Fruit fly (Drosophila melanogaster) whole organism, embryonic: ENCODE measurements around the gene kek6.

Experiments used
- Ada2b ChIP-seq: fragments of 200-800 bp; sonication (Bioruptor generic); IDR thresholded peaks from 2 replicates; pipeline ENCODE4 v1.3.6; 2022; ENCODE audit warnings: missing biosample characterization, missing genetic modification characterization
- Bdp1 ChIP-seq: fragments of 200-800 bp; sonication (Bioruptor generic); optimal IDR thresholded peaks from 3 replicates; lab custom pipeline; 2016; ENCODE audit warnings: missing biosample characterization, missing genetic modification characterization
- CG10321 ChIP-seq: fragments of 200-800 bp; sonication (Bioruptor generic); IDR thresholded peaks from 2 replicates; pipeline ENCODE4 v1.3.6; 2022; ENCODE audit warnings: missing biosample characterization, missing genetic modification characterization
- CG10462 ChIP-seq: fragments of 200-800 bp; sonication (Bioruptor generic); optimal IDR thresholded peaks from 2 replicates; lab custom pipeline; 2016; ENCODE audit warnings: missing biosample characterization, missing genetic modification characterization
- CG11456 ChIP-seq: fragments of 200-800 bp; sonication (Bioruptor generic); IDR thresholded peaks from 3 replicates; pipeline ENCODE4 v1.3.6; 2022; ENCODE audit warnings: missing biosample characterization, missing genetic modification characterization
- CG13296 ChIP-seq: fragments of 200-800 bp; sonication (Bioruptor generic); optimal IDR thresholded peaks from 3 replicates; lab custom pipeline; 2018; ENCODE audit warnings: missing biosample characterization, mild to moderate bottlenecking, missing genetic modification characterization
- CG14667 ChIP-seq: fragments of 200-800 bp; sonication (Bioruptor generic); IDR thresholded peaks from 2 replicates; pipeline ENCODE4 v1.3.6; 2022; ENCODE audit warnings: missing biosample characterization, missing genetic modification characterization
- CG1602 ChIP-seq: fragments of 200-800 bp; sonication (Bioruptor generic); optimal IDR thresholded peaks from 3 replicates; lab custom pipeline; 2016; ENCODE audit warnings: missing biosample characterization, missing genetic modification characterization
- CG30403 ChIP-seq: fragments of 200-800 bp; sonication (Bioruptor generic); optimal IDR thresholded peaks from 3 replicates; lab custom pipeline; 2016; ENCODE audit warnings: missing biosample characterization, missing genetic modification characterization
- CG3847 ChIP-seq: fragments of 200-800 bp; sonication (Bioruptor generic); IDR thresholded peaks from 2 replicates; pipeline ENCODE4 v1.3.6; 2022; ENCODE audit warnings: missing biosample characterization, missing genetic modification characterization
- CG3995 ChIP-seq: fragments of 200-800 bp; sonication (Bioruptor generic); optimal IDR thresholded peaks from 3 replicates; lab custom pipeline; 2016; ENCODE audit warnings: missing biosample characterization, missing genetic modification characterization
- CG43689 ChIP-seq: fragments of 200-800 bp; sonication (Bioruptor generic); IDR thresholded peaks from 2 replicates; pipeline ENCODE4 v1.3.6; 2022; ENCODE audit warnings: missing biosample characterization, missing genetic modification characterization
- CG5953 ChIP-seq: fragments of 200-800 bp; sonication (Bioruptor generic); IDR thresholded peaks from 2 replicates; pipeline ENCODE4 v1.3.6; 2022; ENCODE audit warnings: missing biosample characterization, missing genetic modification characterization
- CG6272 ChIP-seq: fragments of 200-800 bp; sonication (Bioruptor generic); IDR thresholded peaks from 2 replicates; pipeline ENCODE4 v1.3.6; 2022; ENCODE audit warnings: missing biosample characterization, missing genetic modification characterization
- CG6683 ChIP-seq: fragments of 200-800 bp; sonication (Bioruptor generic); optimal IDR thresholded peaks from 2 replicates; lab custom pipeline; 2017; ENCODE audit warnings: missing biosample characterization, mild to moderate bottlenecking, missing genetic modification characterization, missing genetic modification reagents
- CG7357 ChIP-seq: fragments of 200-800 bp; sonication (Bioruptor generic); IDR thresholded peaks from 3 replicates; pipeline ENCODE4 v1.3.6; 2022; ENCODE audit warnings: missing biosample characterization, missing genetic modification characterization
- CG8388 ChIP-seq: fragments of 200-800 bp; sonication (Bioruptor generic); optimal IDR thresholded peaks from 2 replicates; lab custom pipeline; 2019; ENCODE audit warnings: missing biosample characterization, mild to moderate bottlenecking, missing genetic modification characterization, moderate library complexity
- CG8924 ChIP-seq: fragments of 200-800 bp; optimal IDR thresholded peaks from 3 replicates; lab custom pipeline; 2019; ENCODE audit warnings: missing biosample characterization, mild to moderate bottlenecking, missing genetic modification characterization, moderate library complexity
- CHES-1-like ChIP-seq: fragments of 200-800 bp; sonication (Bioruptor generic); optimal IDR thresholded peaks from 2 replicates; lab custom pipeline; 2016; ENCODE audit warnings: missing biosample characterization, missing genetic modification characterization
- Chrac-16 ChIP-seq: fragments of 200-800 bp; sonication (Bioruptor generic); optimal IDR thresholded peaks from 3 replicates; lab custom pipeline; 2016; ENCODE audit warnings: missing biosample characterization, missing genetic modification characterization
- Doc3 ChIP-seq: fragments of 200-800 bp; sonication (Bioruptor generic); IDR thresholded peaks from 3 replicates; pipeline ENCODE4 v1.3.6; 2022; ENCODE audit warnings: missing biosample characterization, missing genetic modification characterization; ENCODE audit not compliant: partially characterized antibody
- E2f2 ChIP-seq: fragments of 200-800 bp; sonication (Bioruptor generic); IDR thresholded peaks from 2 replicates; pipeline ENCODE4 v1.3.6; 2022; ENCODE audit warnings: missing biosample characterization, missing genetic modification characterization
- Eip74EF ChIP-seq, 2 experiments: fragments of 200-800 bp in 1 of 2; fragments of >200 bp in 1 of 2; sonication (Bioruptor generic) in 1 of 2; optimal IDR thresholded peaks; 2 replicates each; lab custom pipeline; 2017 to 2019; ENCODE audit warnings: missing biosample characterization in 2 of 2, missing genetic modification characterization in 2 of 2, mild to moderate bottlenecking in 1 of 2, moderate library complexity in 1 of 2
- Fer2 ChIP-seq: fragments of 200-800 bp; sonication (Bioruptor generic); optimal IDR thresholded peaks from 2 replicates; lab custom pipeline; 2018; ENCODE audit warnings: missing biosample characterization, mild to moderate bottlenecking, missing genetic modification characterization, moderate library complexity
- GATAe ChIP-seq: fragments of 200-800 bp; sonication (Bioruptor generic); conservative IDR thresholded peaks from 2 replicates; pipeline ENCODE4 v1.3.6; 2022; ENCODE audit warnings: missing biosample characterization, missing genetic modification characterization
- Gug ChIP-seq: fragments of 200-800 bp; sonication (Bioruptor generic); IDR thresholded peaks from 4 replicates; pipeline ENCODE4 v1.3.6; 2022; ENCODE audit warnings: missing biosample characterization, missing genetic modification characterization
- H15 ChIP-seq: fragments of 200-800 bp; sonication (Bioruptor generic); IDR thresholded peaks from 3 replicates; pipeline ENCODE4 v1.3.6; 2022; ENCODE audit warnings: missing biosample characterization, missing genetic modification characterization
- HLH4C ChIP-seq: fragments of 200-800 bp; sonication (Bioruptor generic); IDR thresholded peaks from 3 replicates; pipeline ENCODE4 v1.3.6; 2022; ENCODE audit warnings: missing biosample characterization, missing genetic modification characterization; ENCODE audit not compliant: partially characterized antibody
- Hr78 ChIP-seq, 2 experiments: fragments of 200-800 bp in 1 of 2; fragments of >200 bp in 1 of 2; sonication (Bioruptor generic) in 1 of 2; optimal IDR thresholded peaks; 2 replicates each; lab custom pipeline; 2017 to 2019; ENCODE audit warnings: missing biosample characterization in 2 of 2, missing genetic modification characterization in 2 of 2, mild to moderate bottlenecking in 1 of 2, moderate library complexity in 1 of 2
- Kr ChIP-seq: fragments of 200-800 bp; sonication (Bioruptor generic); optimal IDR thresholded peaks from 2 replicates; lab custom pipeline; 2017; ENCODE audit warnings: missing biosample characterization, mild to moderate bottlenecking, missing genetic modification characterization
- Pdp1 ChIP-seq, 2 experiments: fragments of 200-800 bp; sonication (Bioruptor generic); optimal IDR thresholded peaks; 3 replicates each; lab custom pipeline; 2016; ENCODE audit warnings: missing biosample characterization in 2 of 2, missing genetic modification characterization in 2 of 2, mild to moderate bottlenecking in 1 of 2, moderate library complexity in 1 of 2
- Ravus ChIP-seq: fragments of 200-800 bp; sonication (Bioruptor generic); IDR thresholded peaks from 2 replicates; pipeline ENCODE4 v1.3.6; 2022; ENCODE audit warnings: missing biosample characterization, missing genetic modification characterization
- Sry-β ChIP-seq: fragments of 200-800 bp; sonication (Bioruptor generic); optimal IDR thresholded peaks from 2 replicates; lab custom pipeline; 2018; ENCODE audit warnings: missing biosample characterization, mild to moderate bottlenecking, missing genetic modification characterization, moderate library complexity
- TFAM ChIP-seq: fragments of 200-800 bp; sonication (Bioruptor generic); optimal IDR thresholded peaks from 2 replicates; lab custom pipeline; 2017; ENCODE audit warnings: missing biosample characterization, missing genetic modification characterization, inconsistent platforms
- corto ChIP-seq: fragments of 200-800 bp; sonication (Bioruptor generic); optimal IDR thresholded peaks from 2 replicates; lab custom pipeline; 2016; ENCODE audit warnings: missing biosample characterization, mild to moderate bottlenecking, missing genetic modification characterization, moderate library complexity
- disco-r ChIP-seq: fragments of 200-800 bp; sonication (Bioruptor generic); optimal IDR thresholded peaks from 2 replicates; lab custom pipeline; 2016; ENCODE audit warnings: missing biosample characterization, missing genetic modification characterization
- ems ChIP-seq: fragments of 200-800 bp; sonication (Bioruptor generic); optimal IDR thresholded peaks from 3 replicates; lab custom pipeline; 2016; ENCODE audit warnings: missing biosample characterization, missing genetic modification characterization
- eve ChIP-seq, 2 experiments: fragments of >200 bp; optimal IDR thresholded peaks; 2 replicates each; lab custom pipeline; 2017; ENCODE audit warnings: missing biosample characterization in 2 of 2, missing genetic modification characterization in 2 of 2
- fru ChIP-seq: fragments of >200 bp; optimal IDR thresholded peaks from 2 replicates; lab custom pipeline; 2017
- gfzf ChIP-seq: fragments of 200-800 bp; sonication (Bioruptor generic); optimal IDR thresholded peaks from 2 replicates; lab custom pipeline; 2016; ENCODE audit warnings: missing biosample characterization, mild to moderate bottlenecking, missing genetic modification characterization, moderate library complexity
- hth ChIP-seq: fragments of >200 bp; optimal IDR thresholded peaks from 2 replicates; lab custom pipeline; 2017; ENCODE audit warnings: inconsistent platforms
- kni ChIP-seq: fragments of 200-800 bp; sonication (Bioruptor generic); optimal IDR thresholded peaks from 3 replicates; lab custom pipeline; 2017; ENCODE audit warnings: mild to moderate bottlenecking, missing biosample characterization, missing genetic modification reagents, missing genetic modification characterization
- maf-S ChIP-seq: fragments of 200-800 bp; sonication (Bioruptor generic); optimal IDR thresholded peaks from 2 replicates; lab custom pipeline; 2016; ENCODE audit warnings: missing biosample characterization, missing genetic modification characterization
- mam ChIP-seq: fragments of 200-800 bp; sonication (Bioruptor generic); optimal IDR thresholded peaks from 3 replicates; lab custom pipeline; 2016; ENCODE audit warnings: missing biosample characterization, missing genetic modification characterization
- mirr ChIP-seq: fragments of 200-800 bp; sonication (Bioruptor generic); optimal IDR thresholded peaks from 3 replicates; lab custom pipeline; 2018; ENCODE audit warnings: missing biosample characterization, mild to moderate bottlenecking, missing genetic modification characterization
- odd ChIP-seq: fragments of 200-800 bp; sonication (Bioruptor generic); optimal IDR thresholded peaks from 2 replicates; lab custom pipeline; 2017; ENCODE audit warnings: missing biosample characterization, mild to moderate bottlenecking, missing genetic modification characterization
- org-1 ChIP-seq: fragments of 200-800 bp; sonication (Bioruptor generic); optimal IDR thresholded peaks from 2 replicates; lab custom pipeline; 2017; ENCODE audit warnings: missing biosample characterization, missing genetic modification characterization
- pum ChIP-seq: fragments of 200-800 bp; sonication (Bioruptor generic); optimal IDR thresholded peaks from 2 replicates; lab custom pipeline; 2016; ENCODE audit warnings: missing biosample characterization, missing genetic modification characterization
- sisA ChIP-seq: fragments of 200-800 bp; sonication (Bioruptor generic); IDR thresholded peaks from 2 replicates; pipeline ENCODE4 v1.3.6; 2022; ENCODE audit warnings: missing biosample characterization, missing genetic modification characterization
- so ChIP-seq: fragments of 200-800 bp; sonication (Bioruptor generic); IDR thresholded peaks from 3 replicates; pipeline ENCODE4 v1.3.6; 2022; ENCODE audit warnings: missing biosample characterization, missing genetic modification characterization
- stwl ChIP-seq: fragments of 200-800 bp; sonication (Bioruptor generic); optimal IDR thresholded peaks from 3 replicates; lab custom pipeline; 2018; ENCODE audit warnings: missing biosample characterization, mild to moderate bottlenecking, missing genetic modification characterization, moderate library complexity
- vvl ChIP-seq: fragments of 200-800 bp; sonication (Bioruptor generic); IDR thresholded peaks from 2 replicates; pipeline ENCODE4 v1.3.6; 2022; ENCODE audit warnings: missing biosample characterization, missing genetic modification characterization

kek6 gene

DNA sequence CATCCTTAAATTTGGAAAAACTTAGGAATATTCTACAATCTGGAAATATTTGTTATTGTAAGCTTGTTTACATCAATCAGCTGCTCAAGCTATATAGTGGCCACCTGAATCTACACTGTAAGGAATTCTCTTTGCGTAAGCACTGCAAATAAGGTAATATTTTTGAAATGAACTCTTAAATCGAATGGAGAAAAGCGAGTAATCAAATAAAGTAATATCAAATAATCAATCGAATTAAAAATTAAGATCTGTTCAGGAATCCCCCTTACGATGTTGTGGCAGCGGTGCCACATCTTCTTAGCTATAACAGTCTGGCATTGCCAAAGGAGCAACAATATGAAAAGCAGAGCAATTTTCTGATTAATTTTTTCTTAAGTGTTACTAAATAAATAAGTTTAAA, 5.9 kb upstream of the kek6 start, which contains the start of the genes Mnat9 and CG1792 (continued):
- TF ChIP-seq GATAe (GFP tag; lab: Robert Waterston, UW) (peak; percentile 99), sisA (GFP tag; lab: Robert Waterston, UW) (peak; percentile 99), CG6272 (peak; percentile 99), mirr (peak; percentile 95), CG7357 (GFP tag; lab: Robert Waterston, UW) (peak; percentile 95), HLH4C (no peak), disco-r (GFP tag; lab: Kevin White, UChicago) (peak; percentile 98), CG43689 (GFP tag; lab: Robert Waterston, UW) (peak; percentile 99), Kr (no peak), Bdp1 (peak; percentile 95), Ravus (peak; percentile 94), ems (GFP tag; lab: Kevin White, UChicago) (peak; percentile 96), maf-S (GFP tag; lab: Kevin White, UChicago) (peak; percentile 98), so (GFP tag; lab: Robert Waterston, UW) (peak; percentile 98), CG8388 (GFP tag; lab: Kevin White, UChicago) (peak; percentile 96), Ada2b (GFP tag; lab: Robert Waterston, UW) (peak; percentile 99), CG5953 (GFP tag; lab: Robert Waterston, UW) (peak; percentile 98), fru (lab: Kevin White, UChicago) (no peak), CHES-1-like (GFP tag; lab: Kevin White, UChicago) (peak; percentile 99), CG10321 (peak; percentile 89), Pdp1 (GFP tag; optimal IDR thresholded peaks at IDR 0.05; lab: Kevin White, UChicago) (peak; percentile 98), odd (GFP tag; lab: Kevin White, UChicago) (peak; percentile 94), eve (GFP tag; optimal IDR thresholded peaks at IDR 0.05; lab: Kevin White, UChicago) (no peak), Eip74EF (GFP tag; optimal IDR thresholded peaks at IDR 0.05; lab: Kevin White, UChicago) (peak in 1 of 2 experiments; percentile 95), CG14667 (GFP tag; lab: Robert Waterston, UW) (peak; percentile 99), Sry-β (peak; percentile 68), CG3847 (GFP tag; lab: Robert Waterston, UW) (peak; percentile 99), corto (peak; percentile 92), E2f2 (GFP tag; lab: Robert Waterston, UW) (peak; percentile 86), Doc3 (GFP tag; lab: Robert Waterston, UW) (no peak), CG13296 (GFP tag; lab: Kevin White, UChicago) (peak; percentile 96), pum (peak; percentile 98), mam (GFP tag; lab: Kevin White, UChicago) (peak; percentile 99), CG30403 (GFP tag; lab: Kevin White, UChicago) (peak; percentile 99), CG3995 (GFP tag; lab: Kevin White, UChicago) (peak; percentile 84), gfzf (GFP tag; lab: Kevin White, UChicago) (peak; percentile 54), org-1 (GFP tag; lab: Kevin White, UChicago) (peak; percentile 93), CG6683 (peak; percentile 94), Gug (GFP tag; lab: Robert Waterston, UW) (peak; percentile 99), Hr78 (GFP tag; optimal IDR thresholded peaks at IDR 0.05; lab: Kevin White, UChicago) (peak in 1 of 2 experiments; percentile 82), Chrac-16 (GFP tag; lab: Kevin White, UChicago) (peak; percentile 99), vvl (GFP tag; lab: Robert Waterston, UW) (peak; percentile 100), stwl (tag; lab: Kevin White, UChicago) (peak; percentile 90), CG8924 (tag; lab: Kevin White, UChicago) (peak; percentile 98), CG10462 (peak; percentile 96), CG11456 (GFP tag; lab: Robert Waterston, UW) (peak; percentile 100), Fer2 (tag; lab: Kevin White, UChicago) (peak; percentile 96), CG1602 (GFP tag; lab: Kevin White, UChicago) (peak; percentile 99), hth (no peak), H15 (GFP tag; lab: Robert Waterston, UW) (peak; percentile 99), TFAM (peak; percentile 92), kni (peak; percentile 73)
